Worm (Caenorhabditis elegans): Measurements from ENCODE around the gene F53B3.5.

DNA sequence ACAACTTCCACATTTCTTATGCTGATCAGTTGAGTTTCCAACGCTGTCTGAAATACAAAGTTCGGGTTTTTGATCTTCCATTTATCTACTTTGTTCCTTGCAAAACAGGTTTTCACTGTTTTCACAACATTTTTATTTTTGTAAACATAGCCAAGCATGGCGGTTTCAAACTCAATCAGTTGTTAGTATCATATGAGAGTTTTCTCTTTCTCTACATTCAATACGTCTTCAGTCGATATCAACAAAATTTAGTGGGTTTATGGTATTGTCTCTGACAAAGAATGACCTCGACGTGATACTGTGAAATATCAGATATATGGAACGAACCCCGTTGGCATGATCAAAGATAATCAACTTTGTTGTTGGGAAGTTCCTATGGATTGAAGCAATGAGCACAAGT is 16.3 kb upstream of the F53B3.5 start:
- TF ChIP-seq ceh-82 (tag; optimal IDR thresholded peaks at IDR 0.05) (no peak), lin-15B (tag; optimal IDR thresholded peaks at IDR 0.05) (no peak), pqm-1 (tag; optimal IDR thresholded peaks at IDR 0.05) (no peak), mdl-1 (tag; optimal IDR thresholded peaks at IDR 0.05) (no peak), nhr-237 (tag; optimal IDR thresholded peaks at IDR 0.05) (no peak), unc-62 (GFP tag; optimal IDR thresholded peaks at IDR 0.05) (no peak), fos-1 (tag; optimal IDR thresholded peaks at IDR 0.05) (no peak), jun-1 (tag; optimal IDR thresholded peaks at IDR 0.05) (no peak), ZK546.5 (tag; optimal IDR thresholded peaks at IDR 0.05) (no peak)
